Worm (Caenorhabditis elegans): ENCODE measurements around the gene ifo-1.

- TF ChIP-seq ztf-11 (tag; optimal IDR thresholded peaks at IDR 0.05) (no peak), lin-39 (tag; optimal IDR thresholded peaks at IDR 0.05) (no peak), lin-13 (GFP tag; optimal IDR thresholded peaks at IDR 0.05) (no peak), nhr-25 (tag; optimal IDR thresholded peaks at IDR 0.05) (no peak), ceh-16 (tag; optimal IDR thresholded peaks at IDR 0.05) (no peak), nhr-23 (tag; optimal IDR thresholded peaks at IDR 0.05) (no peak), skn-1 (tag; optimal IDR thresholded peaks at IDR 0.05) (no peak), unc-39 (tag; optimal IDR thresholded peaks at IDR 0.05) (no peak), mab-5 (tag; optimal IDR thresholded peaks at IDR 0.05) (no peak)
Measured at ce11 chrIV:7338042-7338441, 11.6 kb upstream of the ifo-1 start.

Measured in whole organism, L2 larva.